Fruit fly (Drosophila melanogaster): ENCODE measurements around the gene Sfp24Bb.

Sfp24Bb gene

dm6 chr2L:3657349-3658142 is 12.0 kb downstream of the Sfp24Bb start (continued):
- no peak for TF ChIP-seq hth (optimal IDR thresholded peaks at IDR 0.05)
- TF ChIP-seq CG9876 (GFP tag; optimal IDR thresholded peaks at IDR 0.05) = peak; percentile 52
- TF ChIP-seq CG4424 (GFP tag; optimal IDR thresholded peaks at IDR 0.05) = peak; percentile 66
- no peak for TF ChIP-seq chm (GFP tag; IDR thresholded peaks at IDR 0.05)
- TF ChIP-seq CG17361 (GFP tag; IDR thresholded peaks at IDR 0.05) = 0 out of 3 replicates have a peak, but pooled peaks have one; percentile 47
- peak; percentile 40 for TF ChIP-seq dmrt99B (tag; optimal IDR thresholded peaks at IDR 0.05)
- peak; percentile 43 to 71 for TF ChIP-seq dpn (GFP tag; optimal IDR thresholded peaks at IDR 0.05)
- TF ChIP-seq CG11093 (GFP tag; IDR thresholded peaks at IDR 0.05) = 0 out of 3 replicates have a peak, but pooled peaks have one; percentile 31
- TF ChIP-seq CG16863 (GFP tag; optimal IDR thresholded peaks at IDR 0.05) = peak; percentile 59
- TF ChIP-seq slou (GFP tag; optimal IDR thresholded peaks at IDR 0.05) = no peak
- peak; percentile 75 for TF ChIP-seq CG7987 (GFP tag; optimal IDR thresholded peaks at IDR 0.05)
- TF ChIP-seq CG12659 (GFP tag; optimal IDR thresholded peaks at IDR 0.05) = peak; percentile 32
- TF ChIP-seq fd102C (GFP tag; optimal IDR thresholded peaks at IDR 0.05) = peak; percentile 30
- no peak for TF ChIP-seq Dfd (GFP tag; optimal IDR thresholded peaks at IDR 0.05)
- peak; percentile 36 for TF ChIP-seq CG18764 (GFP tag; optimal IDR thresholded peaks at IDR 0.05)
- peak; percentile 62 for TF ChIP-seq CG10267 (tag; optimal IDR thresholded peaks at IDR 0.05)
- no peak for TF ChIP-seq Awh (GFP tag; IDR thresholded peaks at IDR 0.05)
- TF ChIP-seq Ravus (GFP tag; IDR thresholded peaks at IDR 0.05) = no peak
- no peak for TF ChIP-seq Bdp1 (GFP tag; optimal IDR thresholded peaks at IDR 0.05)
- TF ChIP-seq knrl (GFP tag; IDR thresholded peaks at IDR 0.05; ENCODE audit: partially characterized antibody) = peak; percentile 80
- TF ChIP-seq CG15479 (GFP tag; optimal IDR thresholded peaks at IDR 0.05) = no peak
- TF ChIP-seq NFAT (GFP tag; IDR thresholded peaks at IDR 0.05) = peak; percentile 48; the same call in 1 of the 2 replicates
- TF ChIP-seq CG33213 (GFP tag; optimal IDR thresholded peaks at IDR 0.05) = peak; percentile 86
- no peak for TF ChIP-seq nom (GFP tag; optimal IDR thresholded peaks at IDR 0.05)
- peak; percentile 19 for TF ChIP-seq Dp (GFP tag; optimal IDR thresholded peaks at IDR 0.05)
- no peak for TF ChIP-seq CG18011 (GFP tag; optimal IDR thresholded peaks at IDR 0.05)
- TF ChIP-seq Dip2 (GFP tag; IDR thresholded peaks at IDR 0.05) = peak; percentile 36; the same call in 1 of the 2 replicates
- no peak for TF ChIP-seq mld (GFP tag; IDR thresholded peaks at IDR 0.05; ENCODE audit: partially characterized antibody)
- TF ChIP-seq CG1832 (GFP tag; optimal IDR thresholded peaks at IDR 0.05) = peak; percentile 73
- TF ChIP-seq CG15514 (GFP tag; optimal IDR thresholded peaks at IDR 0.05) = peak; percentile 38
- peak; percentile 30 for TF ChIP-seq CG4617 (GFP tag; optimal IDR thresholded peaks at IDR 0.05; ENCODE audit: borderline replicate concordance)
- peak; percentile 23 for TF ChIP-seq CG1602 (GFP tag; optimal IDR thresholded peaks at IDR 0.05)
- peak; percentile 16 for TF ChIP-seq Camta (GFP tag; optimal IDR thresholded peaks at IDR 0.05)
- 0 out of 2 replicates have a peak, but pooled peaks have one; percentile 3 for TF ChIP-seq al (GFP tag; IDR thresholded peaks at IDR 0.05)
- TF ChIP-seq kah (GFP tag; optimal IDR thresholded peaks at IDR 0.05) = no peak
- TF ChIP-seq p53 (GFP tag; optimal IDR thresholded peaks at IDR 0.05) = peak; percentile 51
- TF ChIP-seq salm (tag; optimal IDR thresholded peaks at IDR 0.05) = no peak
- peak; percentile 37 for TF ChIP-seq Max (GFP tag; optimal IDR thresholded peaks at IDR 0.05)
- TF ChIP-seq CG11247 (GFP tag; IDR thresholded peaks at IDR 0.05) = peak; percentile 66
- TF ChIP-seq stwl (tag; optimal IDR thresholded peaks at IDR 0.05) = peak; percentile 69
- TF ChIP-seq CG18262 (tag; optimal IDR thresholded peaks at IDR 0.05) = peak; percentile 50
- TF ChIP-seq Chrac-16 (GFP tag; optimal IDR thresholded peaks at IDR 0.05) = peak; percentile 20
- no peak for TF ChIP-seq Neu2 (GFP tag; optimal IDR thresholded peaks at IDR 0.05; ENCODE audit: borderline replicate concordance)
- no peak for TF ChIP-seq z (GFP tag; IDR thresholded peaks at IDR 0.05)
- TF ChIP-seq CG12236 (GFP tag; optimal IDR thresholded peaks at IDR 0.05) = peak; percentile 18
- peak; percentile 51 for TF ChIP-seq CG14710 (tag; optimal IDR thresholded peaks at IDR 0.05)
- peak; percentile 0 for TF ChIP-seq CG31388 (GFP tag; optimal IDR thresholded peaks at IDR 0.05)
- TF ChIP-seq Nf-YA (GFP tag; IDR thresholded peaks at IDR 0.05) = no peak
- TF ChIP-seq ato (GFP tag; IDR thresholded peaks at IDR 0.05; ENCODE audit: partially characterized antibody) = no peak

Measured in whole organism, embryonic.